Worm (Caenorhabditis elegans) whole organism, late embryonic: ENCODE results near the gene arl-1.
A peak's percentile ranks its signal among the peaks of the same experiment; 100 is the strongest.

Experiments
- C08G9.2 ChIP-seq: sonication (generic microtip); optimal IDR thresholded peaks from 2 replicates; lab custom pipeline; 2016; ENCODE audit warnings: mild to moderate bottlenecking, missing genetic modification characterization, moderate library complexity, missing compliant biosample characterization
- K02D7.2 ChIP-seq: sonication (generic microtip); optimal IDR thresholded peaks from 2 replicates; lab custom pipeline; 2017; ENCODE audit warnings: mild to moderate bottlenecking, missing genetic modification characterization, missing compliant biosample characterization
- K09A11.1 ChIP-seq: sonication (generic microtip); optimal IDR thresholded peaks from 2 replicates; lab custom pipeline; 2017; ENCODE audit warnings: antibody characterized with exemption, mild to moderate bottlenecking, missing genetic modification characterization, missing compliant biosample characterization; ENCODE audit not compliant: insufficient read depth
- T23F11.4 ChIP-seq: fragments of 200-800 bp; sonication (Bioruptor generic); optimal IDR thresholded peaks from 2 replicates; lab custom pipeline; 2018; ENCODE audit warnings: mild to moderate bottlenecking, missing genetic modification characterization, missing compliant biosample characterization
- ceh-14 ChIP-seq: sonication (generic microtip); optimal IDR thresholded peaks from 2 replicates; lab custom pipeline; 2016; ENCODE audit warnings: missing genotype, missing genetic modification characterization, missing compliant biosample characterization
- ceh-31 ChIP-seq: sonication (generic microtip); optimal IDR thresholded peaks from 2 replicates; lab custom pipeline; 2016; ENCODE audit warnings: missing genetic modification characterization, missing compliant biosample characterization
- ceh-6 ChIP-seq: fragments of 200-800 bp; sonication (Bioruptor generic); optimal IDR thresholded peaks from 2 replicates; lab custom pipeline; 2018; ENCODE audit warnings: mild to moderate bottlenecking, missing genetic modification characterization, missing compliant biosample characterization
- ceh-9 ChIP-seq: sonication (generic microtip); optimal IDR thresholded peaks from 2 replicates; lab custom pipeline; 2016; ENCODE audit warnings: mild to moderate bottlenecking, missing genetic modification characterization, inconsistent platforms, missing compliant biosample characterization
- elt-2 ChIP-seq: sonication (generic microtip); optimal IDR thresholded peaks from 2 replicates; lab custom pipeline; 2016; ENCODE audit warnings: missing genetic modification reagents, missing genetic modification characterization, missing compliant biosample characterization
- ets-4 ChIP-seq: sonication (generic microtip); optimal IDR thresholded peaks from 2 replicates; lab custom pipeline; 2016; ENCODE audit warnings: missing genetic modification characterization, missing compliant biosample characterization
- fax-1 ChIP-seq: sonication (generic microtip); optimal IDR thresholded peaks from 2 replicates; lab custom pipeline; 2016; ENCODE audit warnings: missing genotype, missing genetic modification characterization, missing compliant biosample characterization
- hlh-13 ChIP-seq: fragments of 200-800 bp; sonication (Bioruptor generic); optimal IDR thresholded peaks from 2 replicates; lab custom pipeline; 2018; ENCODE audit warnings: mild to moderate bottlenecking, missing genetic modification characterization, missing compliant biosample characterization
- lim-6 ChIP-seq: sonication (generic microtip); optimal IDR thresholded peaks from 2 replicates; lab custom pipeline; 2016; ENCODE audit warnings: missing genetic modification characterization, missing compliant biosample characterization
- madf-2 ChIP-seq: sonication (generic microtip); optimal IDR thresholded peaks from 2 replicates; lab custom pipeline; 2017; ENCODE audit warnings: missing genetic modification characterization, missing compliant biosample characterization
- nfya-1 ChIP-seq: sonication (generic microtip); optimal IDR thresholded peaks from 2 replicates; lab custom pipeline; 2017; ENCODE audit warnings: missing genetic modification characterization, mild to moderate bottlenecking, missing compliant biosample characterization, antibody characterized with exemption, moderate library complexity
- nhr-11 ChIP-seq: fragments of 150-350 bp; optimal IDR thresholded peaks from 2 replicates; lab custom pipeline; 2014; ENCODE audit warnings: missing biosample characterization, missing genetic modification characterization
- npax-4 ChIP-seq: sonication (generic microtip); optimal IDR thresholded peaks from 2 replicates; lab custom pipeline; 2016; ENCODE audit warnings: missing genetic modification characterization, missing compliant biosample characterization
- pat-9 ChIP-seq: fragments of 200-800 bp; sonication (Bioruptor generic); optimal IDR thresholded peaks from 2 replicates; lab custom pipeline; 2018; ENCODE audit warnings: mild to moderate bottlenecking, missing genetic modification characterization, moderate library complexity, missing compliant biosample characterization
- pha-2 ChIP-seq: sonication (generic microtip); optimal IDR thresholded peaks from 2 replicates; lab custom pipeline; 2017; ENCODE audit warnings: mild to moderate bottlenecking, missing genetic modification characterization, missing compliant biosample characterization
- ref-2 ChIP-seq: sonication (generic microtip); optimal IDR thresholded peaks from 2 replicates; lab custom pipeline; 2016; ENCODE audit warnings: missing genetic modification characterization, missing compliant biosample characterization
- sdc-2 ChIP-seq: sonication (generic microtip); optimal IDR thresholded peaks from 2 replicates; lab custom pipeline; 2016; ENCODE audit warnings: missing genotype, missing genetic modification characterization, missing compliant biosample characterization
- tbx-2 ChIP-seq: sonication (generic microtip); optimal IDR thresholded peaks from 2 replicates; lab custom pipeline; 2016; ENCODE audit warnings: missing genetic modification characterization, missing compliant biosample characterization
- ttx-3 ChIP-seq: sonication (generic microtip); optimal IDR thresholded peaks from 2 replicates; lab custom pipeline; 2016; ENCODE audit warnings: missing genetic modification reagents, missing genetic modification characterization, missing compliant biosample characterization
- unc-3 ChIP-seq, 2 experiments: fragments of 200-800 bp in 1 of 2; sonication (Bioruptor generic) in 1 of 2; sonication (generic microtip) in 1 of 2; conservative IDR thresholded peaks in 1 of 2; optimal IDR thresholded peaks in 1 of 2; 2 replicates each; pipeline versions ENCODE4 v1.3.6 to Lab custom; 2016 to 2022; ENCODE audit warnings: missing compliant biosample characterization in 2 of 2, missing genetic modification characterization in 2 of 2, missing genetic modification reagents in 1 of 2
- unc-42 ChIP-seq: sonication (generic microtip); optimal IDR thresholded peaks from 2 replicates; lab custom pipeline; 2016; ENCODE audit warnings: missing genotype, missing genetic modification characterization, missing compliant biosample characterization
- zip-5 ChIP-seq: sonication (generic microtip); optimal IDR thresholded peaks from 2 replicates; lab custom pipeline; 2016; ENCODE audit warnings: missing genetic modification characterization, missing compliant biosample characterization
- ztf-16 ChIP-seq: sonication (generic microtip); optimal IDR thresholded peaks from 2 replicates; lab custom pipeline; 2017; ENCODE audit warnings: missing genetic modification characterization, missing compliant biosample characterization

The arl-1 gene

DNA sequence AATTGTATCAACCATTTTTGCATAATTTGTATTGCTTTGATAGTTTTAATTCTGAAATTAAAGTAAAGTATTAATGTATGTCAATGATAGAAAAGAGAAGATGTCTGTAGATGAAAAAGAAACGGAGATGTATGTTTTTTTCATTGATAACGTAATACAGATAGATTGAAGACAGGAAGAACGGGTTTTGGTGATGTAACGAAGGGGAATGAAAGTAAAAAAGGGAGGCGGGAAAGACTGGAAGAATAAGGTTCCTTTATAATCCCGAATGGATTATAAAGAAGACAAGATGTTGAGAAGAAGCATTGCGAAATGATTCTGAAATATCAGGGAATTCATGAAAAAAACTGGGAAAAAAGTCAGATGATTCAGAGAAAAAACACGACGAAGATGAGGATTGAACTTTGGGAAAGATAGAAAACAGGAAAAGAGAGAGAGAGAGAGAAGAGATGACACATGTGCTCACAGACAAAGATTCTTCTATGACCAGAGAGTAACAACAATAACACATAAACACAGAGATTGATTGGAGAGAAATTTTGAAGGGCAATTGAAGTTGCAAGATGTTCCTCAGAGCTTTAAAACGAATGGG is 3.3 kb downstream of the arl-1 start, which contains the start of gene F54C9.11:
Gene F54C9.11 (minus strand): TSS at position 51 of the 592 bp plus-strand sequence.
- no peak for TF ChIP-seq pha-2 (tag; lab: Kevin White, UChicago)
- TF ChIP-seq sdc-2 (tag; lab: Kevin White, UChicago) = no peak
- no peak for TF ChIP-seq unc-3 (GFP tag; conservative IDR thresholded peaks at IDR 0.05; lab: Robert Waterston, UW)
- TF ChIP-seq unc-3 (tag; optimal IDR thresholded peaks at IDR 0.05; lab: Kevin White, UChicago) = no peak
- TF ChIP-seq ceh-14 (tag; lab: Kevin White, UChicago) = no peak
- no peak for TF ChIP-seq ets-4
- TF ChIP-seq ceh-31 = no peak
- no peak for TF ChIP-seq nhr-11 (tag; lab: Kevin White, UChicago)
- TF ChIP-seq K02D7.2 (tag; lab: Kevin White, UChicago) = no peak
- TF ChIP-seq ttx-3 (tag; lab: Kevin White, UChicago) = no peak

DNA sequence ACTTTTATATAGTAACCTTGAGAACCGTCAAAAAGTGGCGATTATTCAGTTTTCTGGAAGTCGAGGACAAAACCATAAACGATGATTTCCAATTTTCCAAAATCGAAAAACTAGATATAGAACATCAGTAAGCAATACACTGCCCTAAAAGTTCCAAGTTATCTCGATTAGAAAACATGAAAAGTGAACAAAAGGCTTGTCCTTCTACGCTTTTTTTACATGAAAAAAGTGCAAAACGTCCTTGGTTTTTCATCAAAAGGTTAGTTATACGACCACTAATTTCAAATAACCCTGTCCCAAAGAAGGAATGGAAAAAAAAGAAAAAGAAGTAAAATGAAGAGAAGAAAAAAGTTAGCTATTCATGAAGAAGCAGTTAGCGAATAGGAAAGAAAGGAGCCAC is 4.1 kb downstream of the arl-1 start:
- TF ChIP-seq K09A11.1 (tag; lab: Kevin White, UChicago) = no peak
- no peak for TF ChIP-seq fax-1
- TF ChIP-seq C08G9.2 = no peak
- TF ChIP-seq unc-3 (GFP tag; conservative IDR thresholded peaks at IDR 0.05; lab: Robert Waterston, UW) = no peak
- TF ChIP-seq unc-3 (tag; optimal IDR thresholded peaks at IDR 0.05; lab: Kevin White, UChicago) = no peak
- TF ChIP-seq ztf-16 = no peak
- no peak for TF ChIP-seq npax-4
- no peak for TF ChIP-seq ceh-6 (GFP tag; lab: Kevin White, UChicago)
- no peak for TF ChIP-seq nfya-1 (tag; lab: Kevin White, UChicago)
- TF ChIP-seq T23F11.4 (GFP tag; lab: Kevin White, UChicago) = no peak

- peak; percentile 96 for TF ChIP-seq unc-42 (tag; lab: Kevin White, UChicago)
- TF ChIP-seq K09A11.1 (tag; lab: Kevin White, UChicago) = no peak
- TF ChIP-seq elt-2 (tag; lab: Kevin White, UChicago) = no peak
- TF ChIP-seq ceh-31 = peak; percentile 54
Observed at ce11 chrII:8587660-8588230, 5.9 kb downstream of the arl-1 start.

DNA sequence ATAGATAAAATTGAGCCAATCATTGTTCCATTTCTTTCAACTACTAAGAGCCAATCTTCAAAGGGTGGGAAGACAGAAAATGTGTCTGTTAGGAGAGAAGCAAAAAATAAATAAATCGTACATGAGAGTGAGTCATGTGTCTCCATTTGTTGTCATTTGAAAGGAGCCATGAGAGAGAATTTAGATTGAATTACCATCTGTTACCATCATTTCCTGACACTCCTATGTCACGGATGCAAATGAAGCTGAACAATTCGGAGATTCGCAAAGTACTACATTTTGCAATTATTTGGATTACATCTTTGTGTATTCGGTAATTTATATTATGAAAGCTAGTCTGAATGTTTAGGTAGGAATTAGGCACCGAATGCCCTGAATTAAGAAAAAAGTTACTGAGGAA is 6.6 kb downstream of the arl-1 start:
- peak; percentile 81 for TF ChIP-seq unc-42 (tag; lab: Kevin White, UChicago)
- TF ChIP-seq pat-9 (tag; lab: Kevin White, UChicago) = no peak

ce11 chrII:8589227-8589626 is 7.4 kb downstream of the arl-1 start:
- no peak for TF ChIP-seq lim-6 (tag; lab: Kevin White, UChicago)
- peak; percentile 53 for TF ChIP-seq ceh-14 (tag; lab: Kevin White, UChicago)
- TF ChIP-seq unc-42 (tag; lab: Kevin White, UChicago) = peak; percentile 99
- TF ChIP-seq ceh-31 = peak; percentile 81

- TF ChIP-seq K02D7.2 (tag; lab: Kevin White, UChicago) = no peak
- TF ChIP-seq madf-2 (tag; lab: Kevin White, UChicago) = no peak
- no peak for TF ChIP-seq ref-2
- TF ChIP-seq zip-5 (tag; lab: Kevin White, UChicago) = no peak
- TF ChIP-seq tbx-2 = no peak
- no peak for TF ChIP-seq hlh-13 (GFP tag; lab: Kevin White, UChicago)
- TF ChIP-seq ceh-9 (tag; lab: Kevin White, UChicago) = no peak
- no peak for TF ChIP-seq unc-3 (GFP tag; conservative IDR thresholded peaks at IDR 0.05; lab: Robert Waterston, UW)
- TF ChIP-seq unc-3 (tag; optimal IDR thresholded peaks at IDR 0.05; lab: Kevin White, UChicago) = no peak
Observed at ce11 chrII:8590684-8591083, 8.9 kb downstream of the arl-1 start, which contains the start of gene aptf-4. aptf-4 (plus strand) TSS chrII:8590984.
